Fruit fly (Drosophila melanogaster) Kc167 (cell line): ENCODE measurements around the gene CG13040.

Experiments used
- Sin3A ChIP-seq: fragments of >200 bp; optimal IDR thresholded peaks from 2 replicates; lab custom pipeline; 2018; ENCODE audit warnings: missing external identifiers
- h ChIP-seq: fragments of >200 bp; optimal IDR thresholded peaks from 3 replicates; lab custom pipeline; 2018; ENCODE audit warnings: missing external identifiers
- insv ChIP-seq: fragments of >200 bp; optimal IDR thresholded peaks from 3 replicates; lab custom pipeline; 2018; ENCODE audit warnings: missing external identifiers
- psq ChIP-seq: fragments of >200 bp; optimal IDR thresholded peaks from 2 replicates; lab custom pipeline; 2017; ENCODE audit warnings: missing external identifiers

- TF ChIP-seq h: no peak
- no peak for TF ChIP-seq Sin3A (lab: Kevin White, UChicago)
- TF ChIP-seq insv (lab: Kevin White, UChicago): no peak
- no peak for TF ChIP-seq psq (lab: Kevin White, UChicago)
Observed at dm6 chr3L:16364599-16364998, 38.0 kb upstream of the CG13040 start, which contains the start of gene Cpr72Eb.
